Fruit fly (Drosophila melanogaster) whole organism, embryonic: ENCODE results near the gene CG6048.

Source experiments
- Aef1 ChIP-seq: fragments of 200-800 bp; sonication (Bioruptor generic); IDR thresholded peaks from 3 replicates; pipeline ENCODE4 v1.3.6; 2022; ENCODE audit warnings: missing biosample characterization, missing genetic modification characterization
- B-H1 ChIP-seq: fragments of 200-800 bp; sonication (Bioruptor generic); IDR thresholded peaks from 3 replicates; pipeline ENCODE4 v1.3.6; 2022; ENCODE audit warnings: missing biosample characterization, missing genetic modification characterization
- BEAF-32 ChIP-seq: fragments of 200-800 bp; sonication (Bioruptor generic); optimal IDR thresholded peaks from 3 replicates; lab custom pipeline; 2017; ENCODE audit warnings: missing biosample characterization, missing genetic modification characterization, mild to moderate bottlenecking, moderate library complexity, missing genetic modification reagents
- CG10431 ChIP-seq: fragments of 200-800 bp; sonication (Bioruptor generic); optimal IDR thresholded peaks from 3 replicates; lab custom pipeline; 2018; ENCODE audit warnings: missing biosample characterization, mild to moderate bottlenecking, missing genetic modification characterization
- CG11695 ChIP-seq: fragments of 200-800 bp; sonication (Bioruptor generic); IDR thresholded peaks from 3 replicates; pipeline ENCODE4 v1.3.6; 2022; ENCODE audit warnings: missing biosample characterization, missing genetic modification characterization
- CG12155 ChIP-seq: fragments of 200-800 bp; sonication (Bioruptor generic); optimal IDR thresholded peaks from 3 replicates; lab custom pipeline; 2016; ENCODE audit warnings: missing biosample characterization, missing genetic modification characterization
- CG12659 ChIP-seq: fragments of 200-800 bp; sonication (Bioruptor generic); optimal IDR thresholded peaks from 3 replicates; lab custom pipeline; 2017; ENCODE audit warnings: mild to moderate bottlenecking, missing biosample characterization, missing genetic modification reagents, missing genetic modification characterization
- CG16815 ChIP-seq: fragments of 200-800 bp; sonication (Bioruptor generic); optimal IDR thresholded peaks from 3 replicates; lab custom pipeline; 2017; ENCODE audit warnings: missing biosample characterization, mild to moderate bottlenecking, missing genetic modification characterization
- CG17802 ChIP-seq: fragments of 200-800 bp; sonication (Bioruptor generic); optimal IDR thresholded peaks from 2 replicates; lab custom pipeline; 2018; ENCODE audit warnings: missing biosample characterization, mild to moderate bottlenecking, missing genetic modification characterization, moderate library complexity
- CG2712 ChIP-seq: fragments of 200-800 bp; optimal IDR thresholded peaks from 3 replicates; lab custom pipeline; 2019; ENCODE audit warnings: missing biosample characterization, mild to moderate bottlenecking, missing genetic modification characterization, moderate library complexity
- CG34376 ChIP-seq: fragments of 200-800 bp; sonication (Bioruptor generic); optimal IDR thresholded peaks from 2 replicates; lab custom pipeline; 2018; ENCODE audit warnings: missing biosample characterization, mild to moderate bottlenecking, missing genetic modification characterization
- CG34422 ChIP-seq: fragments of 200-800 bp; sonication (Bioruptor generic); IDR thresholded peaks from 3 replicates; pipeline ENCODE4 v1.3.6; 2022; ENCODE audit warnings: missing biosample characterization, missing genetic modification characterization
- CG3847 ChIP-seq: fragments of 200-800 bp; sonication (Bioruptor generic); IDR thresholded peaks from 2 replicates; pipeline ENCODE4 v1.3.6; 2022; ENCODE audit warnings: missing biosample characterization, missing genetic modification characterization
- CG5245 ChIP-seq: fragments of 200-800 bp; sonication (Bioruptor generic); optimal IDR thresholded peaks from 3 replicates; lab custom pipeline; 2016; ENCODE audit warnings: missing biosample characterization, missing genetic modification characterization
- CG6272 ChIP-seq: fragments of 200-800 bp; sonication (Bioruptor generic); IDR thresholded peaks from 2 replicates; pipeline ENCODE4 v1.3.6; 2022; ENCODE audit warnings: missing biosample characterization, missing genetic modification characterization
- CG6854 ChIP-seq: fragments of 200-800 bp; sonication (Bioruptor generic); optimal IDR thresholded peaks from 3 replicates; lab custom pipeline; 2017; ENCODE audit warnings: missing biosample characterization, mild to moderate bottlenecking, missing genetic modification characterization
- CG8089 ChIP-seq: fragments of 200-800 bp; sonication (Bioruptor generic); optimal IDR thresholded peaks from 3 replicates; lab custom pipeline; 2016; ENCODE audit warnings: missing biosample characterization, missing genetic modification characterization
- CG8478 ChIP-seq: fragments of >200 bp; optimal IDR thresholded peaks from 2 replicates; lab custom pipeline; 2018
- CG9609 ChIP-seq: fragments of 200-800 bp; sonication (Bioruptor generic); optimal IDR thresholded peaks from 3 replicates; lab custom pipeline; 2016; ENCODE audit warnings: missing biosample characterization, missing genetic modification characterization
- CG9727 ChIP-seq: fragments of 200-800 bp; sonication (Bioruptor generic); optimal IDR thresholded peaks from 3 replicates; lab custom pipeline; 2017; ENCODE audit warnings: missing biosample characterization, mild to moderate bottlenecking, missing genetic modification characterization
- Dfd ChIP-seq, 2 experiments: fragments of >200 bp; optimal IDR thresholded peaks; 2 replicates each; lab custom pipeline; 2017; ENCODE audit warnings: missing biosample characterization in 2 of 2, missing genetic modification characterization in 2 of 2
- Ets65A ChIP-seq: fragments of 200-800 bp; sonication (Bioruptor generic); peaks from one replicate; lab custom pipeline; 2016; ENCODE audit warnings: missing biosample characterization, missing genetic modification characterization
- Gsc ChIP-seq: fragments of 200-800 bp; sonication (Bioruptor generic); IDR thresholded peaks from 2 replicates; pipeline ENCODE4 v1.3.6; 2022; ENCODE audit warnings: missing biosample characterization, missing genetic modification characterization
- H2.0 ChIP-seq: fragments of 200-800 bp; sonication (Bioruptor generic); IDR thresholded peaks from 2 replicates; pipeline ENCODE4 v1.3.6; 2022; ENCODE audit warnings: missing biosample characterization, missing genetic modification characterization
- Hand ChIP-seq: fragments of 200-800 bp; sonication (Bioruptor generic); optimal IDR thresholded peaks from 2 replicates; lab custom pipeline; 2017; ENCODE audit warnings: mild to moderate bottlenecking, missing biosample characterization, missing genetic modification reagents, missing genetic modification characterization
- Hr3 ChIP-seq: fragments of 200-800 bp; sonication (Bioruptor generic); optimal IDR thresholded peaks from 3 replicates; lab custom pipeline; 2016; ENCODE audit warnings: missing biosample characterization, missing genetic modification characterization
- Max ChIP-seq: fragments of 200-800 bp; sonication (Bioruptor generic); optimal IDR thresholded peaks from 2 replicates; lab custom pipeline; 2016; ENCODE audit warnings: missing biosample characterization, mild to moderate bottlenecking, missing genetic modification characterization
- Nf-YB ChIP-seq: fragments of 200-800 bp; sonication (Bioruptor generic); optimal IDR thresholded peaks from 3 replicates; lab custom pipeline; 2019; ENCODE audit warnings: missing biosample characterization, mild to moderate bottlenecking, missing genetic modification characterization, moderate library complexity
- Oaz ChIP-seq: fragments of 200-800 bp; sonication (Bioruptor generic); IDR thresholded peaks from 2 replicates; pipeline ENCODE4 v1.3.6; 2022; ENCODE audit warnings: missing biosample characterization, missing genetic modification characterization
- Ptx1 ChIP-seq: fragments of 200-800 bp; sonication (Bioruptor generic); IDR thresholded peaks from 2 replicates; pipeline ENCODE4 v1.3.6; 2022; ENCODE audit warnings: missing biosample characterization, missing genetic modification characterization
- Sox102F ChIP-seq: fragments of 200-800 bp; sonication (Bioruptor generic); optimal IDR thresholded peaks from 2 replicates; lab custom pipeline; 2018; ENCODE audit warnings: missing biosample characterization, mild to moderate bottlenecking, missing genetic modification characterization, moderate library complexity
- Trl ChIP-seq, 3 experiments: fragments of >200 bp in 2 of 3; fragments of 200-800 bp in 1 of 3; sonication (Bioruptor generic) in 1 of 3; optimal IDR thresholded peaks; 2 replicates in 1 of 3; 3 replicates in 2 of 3; lab custom pipeline; 2016 to 2017; ENCODE audit warnings: missing biosample characterization in 1 of 3, missing genetic modification characterization in 1 of 3
- Vsx1 ChIP-seq: fragments of 200-800 bp; sonication (Bioruptor generic); optimal IDR thresholded peaks from 2 replicates; lab custom pipeline; 2017; ENCODE audit warnings: missing biosample characterization, mild to moderate bottlenecking, missing genetic modification characterization, missing genetic modification reagents
- ap ChIP-seq: fragments of 200-800 bp; sonication (Bioruptor generic); IDR thresholded peaks from 2 replicates; pipeline ENCODE4 v1.3.6; 2022; ENCODE audit warnings: missing biosample characterization, missing genetic modification characterization
- chif ChIP-seq, 2 experiments: fragments of 200-800 bp; sonication (Bioruptor generic); optimal IDR thresholded peaks; 3 replicates each; lab custom pipeline; 2016; ENCODE audit warnings: missing biosample characterization in 2 of 2, missing genetic modification characterization in 2 of 2
- dpn ChIP-seq, 2 experiments: fragments of 200-800 bp; sonication (Bioruptor generic); optimal IDR thresholded peaks; 3 replicates each; lab custom pipeline; 2016; ENCODE audit warnings: missing biosample characterization in 2 of 2, missing genetic modification characterization in 2 of 2
- exex ChIP-seq: fragments of 200-800 bp; sonication (Bioruptor generic); optimal IDR thresholded peaks from 4 replicates; lab custom pipeline; 2018; ENCODE audit warnings: missing biosample characterization, mild to moderate bottlenecking, missing genetic modification characterization, moderate library complexity
- gem ChIP-seq: fragments of 200-800 bp; sonication (Bioruptor generic); optimal IDR thresholded peaks from 2 replicates; lab custom pipeline; 2019; ENCODE audit warnings: missing biosample characterization, mild to moderate bottlenecking, missing genetic modification characterization, moderate library complexity
- lmd ChIP-seq: fragments of 200-800 bp; sonication (Bioruptor generic); IDR thresholded peaks from 2 replicates; pipeline ENCODE4 v1.3.6; 2022; ENCODE audit warnings: missing biosample characterization, missing genetic modification characterization
- lola ChIP-seq, 3 experiments: fragments of >200 bp in 2 of 3; fragments of 200-800 bp in 1 of 3; sonication (Bioruptor generic) in 1 of 3; optimal IDR thresholded peaks; 2 replicates each; lab custom pipeline; 2017 to 2019; ENCODE audit warnings: missing biosample characterization in 3 of 3, missing genetic modification characterization in 3 of 3, mild to moderate bottlenecking in 1 of 3, moderate library complexity in 1 of 3
- maf-S ChIP-seq: fragments of 200-800 bp; sonication (Bioruptor generic); optimal IDR thresholded peaks from 2 replicates; lab custom pipeline; 2016; ENCODE audit warnings: missing biosample characterization, missing genetic modification characterization
- nau ChIP-seq: fragments of 200-800 bp; sonication (Bioruptor generic); optimal IDR thresholded peaks from 3 replicates; lab custom pipeline; 2017; ENCODE audit warnings: missing biosample characterization, mild to moderate bottlenecking, missing genetic modification characterization, missing genetic modification reagents
- otp ChIP-seq: fragments of 200-800 bp; sonication (Bioruptor generic); IDR thresholded peaks from 3 replicates; pipeline ENCODE4, ENCODE4 v1.3.6; 2022; ENCODE audit warnings: missing biosample characterization, missing genetic modification characterization
- pho ChIP-seq: fragments of 200-800 bp; sonication (Bioruptor generic); optimal IDR thresholded peaks from 2 replicates; lab custom pipeline; 2016; ENCODE audit warnings: missing biosample characterization, missing genetic modification characterization
- row ChIP-seq: fragments of 200-800 bp; sonication (Bioruptor generic); IDR thresholded peaks from 3 replicates; pipeline ENCODE4 v1.3.6; 2022; ENCODE audit warnings: missing biosample characterization, missing genetic modification characterization
- sc ChIP-seq, 3 experiments: fragments of >200 bp in 2 of 3; fragments of 200-800 bp in 1 of 3; sonication (Bioruptor generic) in 1 of 3; optimal IDR thresholded peaks; 2 replicates in 2 of 3; 3 replicates in 1 of 3; lab custom pipeline; 2017; ENCODE audit warnings: mild to moderate bottlenecking in 1 of 3, missing biosample characterization in 1 of 3, missing genetic modification characterization in 1 of 3, missing genetic modification reagents in 1 of 3
- sens-2 ChIP-seq: fragments of 200-800 bp; sonication (Bioruptor generic); IDR thresholded peaks from 2 replicates; pipeline ENCODE4 v1.3.6; 2022; ENCODE audit warnings: missing biosample characterization, missing genetic modification characterization
- sna ChIP-seq: fragments of 200-800 bp; sonication (Bioruptor generic); IDR thresholded peaks from 2 replicates; pipeline ENCODE4 v1.3.6; 2022; ENCODE audit warnings: missing biosample characterization, missing genetic modification characterization; ENCODE audit not compliant: partially characterized antibody
- sug ChIP-seq: fragments of 200-800 bp; optimal IDR thresholded peaks from 2 replicates; lab custom pipeline; 2019; ENCODE audit warnings: missing biosample characterization, mild to moderate bottlenecking, missing genetic modification characterization, moderate library complexity
- tio ChIP-seq: fragments of 200-800 bp; sonication (Bioruptor generic); optimal IDR thresholded peaks from 2 replicates; lab custom pipeline; 2017; ENCODE audit warnings: missing biosample characterization, missing genetic modification characterization, inconsistent platforms
- trem ChIP-seq: fragments of 200-800 bp; optimal IDR thresholded peaks from 3 replicates; lab custom pipeline; 2019; ENCODE audit warnings: missing biosample characterization, mild to moderate bottlenecking, missing genetic modification characterization, moderate library complexity
- usp ChIP-seq: fragments of >200 bp; optimal IDR thresholded peaks from 2 replicates; lab custom pipeline; 2017; ENCODE audit warnings: missing biosample characterization, missing genetic modification characterization

Gene CG6048

DNA sequence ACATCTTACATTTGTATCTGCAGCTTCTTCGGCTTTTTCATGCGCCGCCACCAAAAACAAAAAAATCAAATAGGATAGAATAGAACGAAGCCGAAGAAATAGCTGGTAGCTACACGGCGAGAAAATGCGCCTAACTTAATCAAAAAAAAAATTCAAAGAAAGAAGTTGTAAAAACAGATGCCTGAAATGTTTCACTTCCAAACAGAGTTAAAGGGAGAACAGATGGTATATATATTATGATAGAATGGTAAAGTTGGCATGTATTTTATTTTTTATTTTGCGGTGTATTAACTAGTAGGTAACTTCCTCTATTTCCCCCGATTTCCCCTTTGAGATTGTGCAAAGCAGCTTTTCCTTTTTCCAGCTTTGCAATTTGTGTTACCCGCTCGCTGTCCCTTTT, 28.0 kb upstream of the CG6048 start (continued):
- TF ChIP-seq Hand (GFP tag; lab: Kevin White, UChicago) (no peak), gem (tag; lab: Kevin White, UChicago) (peak; percentile 68), BEAF-32 (no peak), sens-2 (GFP tag; lab: Robert Waterston, UW) (no peak), Sox102F (GFP tag; lab: Kevin White, UChicago) (peak; percentile 54), row (GFP tag; lab: Robert Waterston, UW) (peak; percentile 59), Trl (optimal IDR thresholded peaks at IDR 0.05; lab: Kevin White, UChicago) (no peak), Trl (GFP tag; optimal IDR thresholded peaks at IDR 0.05; lab: Kevin White, UChicago) (no peak), CG8089 (no peak), Nf-YB (no peak), B-H1 (GFP tag; lab: Robert Waterston, UW) (no peak), CG34376 (GFP tag; lab: Kevin White, UChicago) (no peak), maf-S (GFP tag; lab: Kevin White, UChicago) (no peak), Vsx1 (GFP tag; lab: Kevin White, UChicago) (no peak), chif (GFP tag; optimal IDR thresholded peaks at IDR 0.05; lab: Kevin White, UChicago) (no peak), CG17802 (tag; lab: Kevin White, UChicago) (no peak), Hr3 (GFP tag; lab: Kevin White, UChicago) (no peak), CG12659 (GFP tag; lab: Kevin White, UChicago) (peak; percentile 3), sc (optimal IDR thresholded peaks at IDR 0.05; lab: Kevin White, UChicago) (no peak), sc (GFP tag; optimal IDR thresholded peaks at IDR 0.05; lab: Kevin White, UChicago) (no peak), Ets65A (GFP tag; lab: Kevin White, UChicago) (no peak), lola (GFP tag; optimal IDR thresholded peaks at IDR 0.05; lab: Kevin White, UChicago) (peak in 1 of 3 experiments; percentile 8), tio (GFP tag; lab: Kevin White, UChicago) (peak; percentile 17), Ptx1 (peak; percentile 39), H2.0 (GFP tag; lab: Robert Waterston, UW) (no peak), CG9727 (GFP tag; lab: Kevin White, UChicago) (peak; percentile 18), CG16815 (GFP tag; lab: Kevin White, UChicago) (no peak), CG10431 (GFP tag; lab: Kevin White, UChicago) (no peak), lmd (GFP tag; lab: Robert Waterston, UW) (peak; percentile 38), Max (GFP tag; lab: Kevin White, UChicago) (no peak), CG6854 (GFP tag; lab: Kevin White, UChicago) (no peak), CG11695 (no peak), CG8478 (lab: Kevin White, UChicago) (no peak), pho (GFP tag; lab: Kevin White, UChicago) (no peak), CG12155 (GFP tag; lab: Kevin White, UChicago) (no peak), nau (GFP tag; lab: Kevin White, UChicago) (no peak), Oaz (GFP tag; lab: Robert Waterston, UW) (no peak), CG6272 (GFP tag; lab: Robert Waterston, UW) (no peak), ap (GFP tag; lab: Robert Waterston, UW) (no peak), CG5245 (GFP tag; lab: Kevin White, UChicago) (no peak), Aef1 (GFP tag; lab: Robert Waterston, UW) (no peak), CG34422 (GFP tag; lab: Robert Waterston, UW) (no peak), sug (tag; lab: Kevin White, UChicago) (no peak), usp (no peak), CG3847 (no peak), dpn (GFP tag; optimal IDR thresholded peaks at IDR 0.05; lab: Kevin White, UChicago) (no peak), Gsc (GFP tag; lab: Robert Waterston, UW) (no peak), CG9609 (no peak), otp (no peak), sna (GFP tag; lab: Robert Waterston, UW) (no peak), exex (no peak), Dfd (GFP tag; optimal IDR thresholded peaks at IDR 0.05; lab: Kevin White, UChicago) (no peak), trem (no peak), CG2712 (tag; lab: Kevin White, UChicago) (peak; percentile 18)
